Worm (Caenorhabditis elegans) whole organism, L1 larva: ENCODE results near the gene C14C11.7.

ENCODE experiments used
- aly-2 ChIP-seq: fragments of 150-350 bp; optimal IDR thresholded peaks from 2 replicates; lab custom pipeline; 2014; ENCODE audit warnings: missing biosample characterization, missing genetic modification characterization
- elt-3 ChIP-seq, 6 experiments: fragments of 150-350 bp in 1 of 6; sonication (generic microtip); optimal IDR thresholded peaks; 2 replicates each; lab custom pipeline; 2017 to 2018; ENCODE audit warnings: missing biosample characterization in 6 of 6, missing genetic modification characterization in 6 of 6, inconsistent platforms in 1 of 6
- fkh-10 ChIP-seq: sonication (generic microtip); optimal IDR thresholded peaks from 2 replicates; lab custom pipeline; 2017; ENCODE audit warnings: missing biosample characterization, missing genetic modification reagents, missing genetic modification characterization
- grh-1 ChIP-seq: fragments of 200-800 bp; sonication (Bioruptor generic); IDR thresholded peaks from 2 replicates; pipeline ENCODE4 v1.3.6; 2022; ENCODE audit warnings: missing genetic modification reagents, missing genetic modification characterization, missing compliant biosample characterization
- hpl-2 ChIP-seq: fragments of 150-350 bp; optimal IDR thresholded peaks from 2 replicates; lab custom pipeline; 2014; ENCODE audit warnings: missing biosample characterization, missing genetic modification reagents, missing genetic modification characterization
- mdl-1 ChIP-seq, 2 experiments: fragments of 150-350 bp; optimal IDR thresholded peaks; 2 replicates each; lab custom pipeline; 2014 to 2017; ENCODE audit warnings: missing biosample characterization in 2 of 2, missing genetic modification characterization in 2 of 2, inconsistent platforms in 1 of 2
- mef-2 ChIP-seq: fragments of 150-350 bp; optimal IDR thresholded peaks from 2 replicates; lab custom pipeline; 2014; ENCODE audit warnings: missing biosample characterization, missing genetic modification characterization
- nhr-11 ChIP-seq: fragments of 150-350 bp; optimal IDR thresholded peaks from 2 replicates; lab custom pipeline; 2014; ENCODE audit warnings: missing biosample characterization, missing genetic modification characterization
- nhr-237 ChIP-seq: fragments of 150-350 bp; optimal IDR thresholded peaks from 2 replicates; lab custom pipeline; 2014; ENCODE audit warnings: missing biosample characterization, missing genetic modification characterization
- nhr-76 ChIP-seq: sonication (generic microtip); optimal IDR thresholded peaks from 2 replicates; lab custom pipeline; 2017; ENCODE audit warnings: missing biosample characterization, missing genetic modification characterization
- nhr-77 ChIP-seq: fragments of 150-350 bp; optimal IDR thresholded peaks from 2 replicates; lab custom pipeline; 2014; ENCODE audit warnings: missing biosample characterization, missing genetic modification characterization
- nhr-90 ChIP-seq: sonication (generic microtip); optimal IDR thresholded peaks from 2 replicates; lab custom pipeline; 2016; ENCODE audit warnings: mild to moderate bottlenecking, missing genetic modification characterization, missing compliant biosample characterization; ENCODE audit not compliant: poor library complexity
- pag-3 ChIP-seq: sonication (generic microtip); optimal IDR thresholded peaks from 2 replicates; lab custom pipeline; 2017; ENCODE audit warnings: missing genetic modification characterization, mild to moderate bottlenecking, missing compliant biosample characterization, antibody characterized with exemption, borderline replicate concordance; ENCODE audit not compliant: insufficient read depth
- unc-86 ChIP-seq: sonication (generic microtip); optimal IDR thresholded peaks from 2 replicates; lab custom pipeline; 2016; ENCODE audit warnings: missing genetic modification characterization, missing compliant biosample characterization

DNA sequence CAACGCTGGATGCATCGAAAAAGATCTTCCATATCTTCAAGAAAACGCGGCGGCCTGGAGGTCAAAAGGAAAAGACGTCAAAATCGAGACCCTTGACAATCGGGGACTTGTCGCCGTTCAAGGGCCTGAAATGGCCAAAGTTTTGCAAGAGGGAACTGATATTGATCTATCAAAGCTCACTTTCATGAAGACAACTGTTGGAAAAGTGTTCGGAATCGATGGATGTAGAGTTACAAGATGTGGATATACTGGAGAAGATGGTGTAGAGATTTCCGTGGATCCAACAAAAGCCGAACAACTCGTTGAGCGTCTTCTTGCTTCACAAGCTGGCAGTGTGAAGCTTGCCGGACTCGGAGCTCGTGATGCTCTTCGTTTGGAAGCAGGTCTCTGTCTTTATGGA, 47.6 kb upstream of the C14C11.7 start:
- no peak for TF ChIP-seq aly-2 (tag; lab: Kevin White, UChicago)
- no peak for TF ChIP-seq nhr-11 (tag; lab: Kevin White, UChicago)
- TF ChIP-seq elt-3 (tag; optimal IDR thresholded peaks at IDR 0.05; lab: Kevin White, UChicago) = no peak
- TF ChIP-seq hpl-2 = no peak
- no peak for TF ChIP-seq nhr-76 (tag; lab: Kevin White, UChicago)
- no peak for TF ChIP-seq nhr-90 (tag; lab: Kevin White, UChicago)
- TF ChIP-seq mdl-1 (tag; optimal IDR thresholded peaks at IDR 0.05; lab: Kevin White, UChicago) = no peak
- TF ChIP-seq fkh-10 = no peak
- TF ChIP-seq pag-3 (tag; lab: Kevin White, UChicago) = no peak
- TF ChIP-seq grh-1 = no peak
- TF ChIP-seq unc-86 (tag; lab: Kevin White, UChicago) = no peak
- no peak for TF ChIP-seq nhr-237
- no peak for TF ChIP-seq nhr-77
- no peak for TF ChIP-seq mef-2
